Fruit fly (Drosophila melanogaster) whole organism, embryonic: ENCODE data around the gene Cpr65Aw.

Experiments
- ATbp ChIP-seq: fragments of 200-800 bp; sonication (Bioruptor generic); optimal IDR thresholded peaks from 2 replicates; lab custom pipeline; 2017; ENCODE audit warnings: missing biosample characterization, mild to moderate bottlenecking, missing genetic modification characterization, missing genetic modification reagents
- Awh ChIP-seq: fragments of 200-800 bp; sonication (Bioruptor generic); IDR thresholded peaks from 2 replicates; pipeline ENCODE4, ENCODE4 v1.3.6; 2022; ENCODE audit warnings: missing biosample characterization, missing genetic modification characterization
- BEAF-32 ChIP-seq: fragments of 200-800 bp; sonication (Bioruptor generic); optimal IDR thresholded peaks from 3 replicates; lab custom pipeline; 2017; ENCODE audit warnings: missing biosample characterization, missing genetic modification characterization, mild to moderate bottlenecking, moderate library complexity, missing genetic modification reagents
- CG10147 ChIP-seq: fragments of 200-800 bp; sonication (Bioruptor generic); optimal IDR thresholded peaks from 2 replicates; lab custom pipeline; 2019; ENCODE audit warnings: missing biosample characterization, mild to moderate bottlenecking, missing genetic modification characterization, moderate library complexity
- CG10209 ChIP-seq: fragments of 200-800 bp; sonication (Bioruptor generic); optimal IDR thresholded peaks from 3 replicates; lab custom pipeline; 2017; ENCODE audit warnings: missing biosample characterization, mild to moderate bottlenecking, missing genetic modification characterization, missing genetic modification reagents
- CG11085 ChIP-seq: fragments of 200-800 bp; sonication (Bioruptor generic); IDR thresholded peaks from 2 replicates; pipeline ENCODE4 v1.3.6; 2022; ENCODE audit warnings: missing biosample characterization, missing genetic modification characterization
- CG11093 ChIP-seq: fragments of 200-800 bp; sonication (Bioruptor generic); IDR thresholded peaks from 3 replicates; pipeline ENCODE4 v1.3.6; 2022; ENCODE audit warnings: missing biosample characterization, missing genetic modification characterization
- CG12391 ChIP-seq: fragments of 200-800 bp; sonication (Bioruptor generic); optimal IDR thresholded peaks from 3 replicates; lab custom pipeline; 2018; ENCODE audit warnings: missing biosample characterization, mild to moderate bottlenecking, missing genetic modification characterization, moderate library complexity
- CG14860 ChIP-seq: fragments of 200-800 bp; sonication (Bioruptor generic); IDR thresholded peaks from 3 replicates; pipeline ENCODE4 v1.3.6; 2022; ENCODE audit warnings: missing biosample characterization, missing genetic modification characterization; ENCODE audit not compliant: partially characterized antibody
- CG17385 ChIP-seq: fragments of 200-800 bp; sonication (Bioruptor generic); optimal IDR thresholded peaks from 3 replicates; lab custom pipeline; 2018; ENCODE audit warnings: missing biosample characterization, mild to moderate bottlenecking, missing genetic modification characterization
- CG17612 ChIP-seq: fragments of 200-800 bp; sonication (Bioruptor generic); IDR thresholded peaks from 2 replicates; pipeline ENCODE4 v1.3.6; 2022; ENCODE audit warnings: missing biosample characterization, missing genetic modification characterization
- CG17912 ChIP-seq: fragments of 200-800 bp; sonication (Bioruptor generic); optimal IDR thresholded peaks from 2 replicates; lab custom pipeline; 2018; ENCODE audit warnings: missing biosample characterization, mild to moderate bottlenecking, missing genetic modification characterization
- CG2678 ChIP-seq: fragments of 200-800 bp; sonication (Bioruptor generic); optimal IDR thresholded peaks from 3 replicates; lab custom pipeline; 2019; ENCODE audit warnings: missing biosample characterization, mild to moderate bottlenecking, missing genetic modification characterization, moderate library complexity
- CG31365 ChIP-seq: fragments of 200-800 bp; sonication (Bioruptor generic); optimal IDR thresholded peaks from 2 replicates; lab custom pipeline; 2018; ENCODE audit warnings: missing biosample characterization, mild to moderate bottlenecking, missing genetic modification characterization
- CG3281 ChIP-seq: fragments of 200-800 bp; sonication (Bioruptor generic); optimal IDR thresholded peaks from 3 replicates; lab custom pipeline; 2017; ENCODE audit warnings: missing biosample characterization, mild to moderate bottlenecking, missing genetic modification characterization
- CG34376 ChIP-seq: fragments of 200-800 bp; sonication (Bioruptor generic); optimal IDR thresholded peaks from 2 replicates; lab custom pipeline; 2018; ENCODE audit warnings: missing biosample characterization, mild to moderate bottlenecking, missing genetic modification characterization
- CG4328 ChIP-seq: fragments of 200-800 bp; sonication (Bioruptor generic); optimal IDR thresholded peaks from 3 replicates; lab custom pipeline; 2017; ENCODE audit warnings: missing biosample characterization, missing genetic modification reagents, missing genetic modification characterization
- CG4854 ChIP-seq: fragments of 200-800 bp; sonication (Bioruptor generic); optimal IDR thresholded peaks from 2 replicates; lab custom pipeline; 2016; ENCODE audit warnings: missing biosample characterization, missing genetic modification characterization, inconsistent platforms
- CG7928 ChIP-seq: fragments of 200-800 bp; sonication (Bioruptor generic); optimal IDR thresholded peaks from 2 replicates; lab custom pipeline; 2017; ENCODE audit warnings: missing biosample characterization, mild to moderate bottlenecking, missing genetic modification characterization
- CG8281 ChIP-seq: fragments of 200-800 bp; sonication (Bioruptor generic); optimal IDR thresholded peaks from 2 replicates; lab custom pipeline; 2018; ENCODE audit warnings: missing biosample characterization, mild to moderate bottlenecking, missing genetic modification characterization, moderate library complexity
- CG8290 ChIP-seq, 3 experiments: fragments of 200-800 bp; sonication (Bioruptor generic); optimal IDR thresholded peaks; 2 replicates each; lab custom pipeline; 2016 to 2019; ENCODE audit warnings: missing biosample characterization in 3 of 3, missing genetic modification characterization in 3 of 3, mild to moderate bottlenecking in 2 of 3, moderate library complexity in 1 of 3
- CG9727 ChIP-seq: fragments of 200-800 bp; sonication (Bioruptor generic); optimal IDR thresholded peaks from 3 replicates; lab custom pipeline; 2017; ENCODE audit warnings: missing biosample characterization, mild to moderate bottlenecking, missing genetic modification characterization
- D19A ChIP-seq: fragments of 200-800 bp; optimal IDR thresholded peaks from 3 replicates; lab custom pipeline; 2019; ENCODE audit warnings: missing biosample characterization, mild to moderate bottlenecking, missing genetic modification characterization, moderate library complexity
- Dfd ChIP-seq, 2 experiments: fragments of >200 bp; optimal IDR thresholded peaks; 2 replicates each; lab custom pipeline; 2017; ENCODE audit warnings: missing biosample characterization in 2 of 2, missing genetic modification characterization in 2 of 2
- Doc2 ChIP-seq: fragments of 200-800 bp; sonication (Bioruptor generic); IDR thresholded peaks from 2 replicates; pipeline ENCODE4 v1.3.6; 2022; ENCODE audit warnings: missing biosample characterization, missing genetic modification characterization
- HLH54F ChIP-seq: fragments of 200-800 bp; sonication (Bioruptor generic); optimal IDR thresholded peaks from 3 replicates; lab custom pipeline; 2016; ENCODE audit warnings: missing biosample characterization, missing genetic modification characterization
- Hr78 ChIP-seq, 2 experiments: fragments of 200-800 bp in 1 of 2; fragments of >200 bp in 1 of 2; sonication (Bioruptor generic) in 1 of 2; optimal IDR thresholded peaks; 2 replicates each; lab custom pipeline; 2017 to 2019; ENCODE audit warnings: missing biosample characterization in 2 of 2, missing genetic modification characterization in 2 of 2, mild to moderate bottlenecking in 1 of 2, moderate library complexity in 1 of 2
- Nf-YB ChIP-seq: fragments of 200-800 bp; sonication (Bioruptor generic); optimal IDR thresholded peaks from 3 replicates; lab custom pipeline; 2019; ENCODE audit warnings: missing biosample characterization, mild to moderate bottlenecking, missing genetic modification characterization, moderate library complexity
- Sox102F ChIP-seq: fragments of 200-800 bp; sonication (Bioruptor generic); optimal IDR thresholded peaks from 2 replicates; lab custom pipeline; 2018; ENCODE audit warnings: missing biosample characterization, mild to moderate bottlenecking, missing genetic modification characterization, moderate library complexity
- abd-A ChIP-seq: fragments of 200-800 bp; sonication (Bioruptor generic); optimal IDR thresholded peaks from 3 replicates; lab custom pipeline; 2019; ENCODE audit warnings: missing biosample characterization, mild to moderate bottlenecking, missing genetic modification characterization, moderate library complexity
- aop ChIP-seq: fragments of 200-800 bp; sonication (Bioruptor generic); IDR thresholded peaks from 2 replicates; pipeline ENCODE4 v1.3.6; 2022; ENCODE audit warnings: missing biosample characterization, missing genetic modification characterization
- bab2 ChIP-seq: fragments of 200-800 bp; sonication (Bioruptor generic); optimal IDR thresholded peaks from 2 replicates; lab custom pipeline; 2016; ENCODE audit warnings: missing biosample characterization, missing genetic modification characterization
- btn ChIP-seq: fragments of 200-800 bp; sonication (Bioruptor generic); optimal IDR thresholded peaks from 2 replicates; lab custom pipeline; 2016; ENCODE audit warnings: missing biosample characterization, missing genetic modification characterization
- dimm ChIP-seq: fragments of 200-800 bp; sonication (Bioruptor generic); IDR thresholded peaks from 2 replicates; pipeline ENCODE4 v1.3.6; 2022; ENCODE audit warnings: missing biosample characterization, missing genetic modification characterization
- ewg ChIP-seq: fragments of 200-800 bp; sonication (Bioruptor generic); optimal IDR thresholded peaks from 3 replicates; lab custom pipeline; 2017; ENCODE audit warnings: mild to moderate bottlenecking, missing biosample characterization, missing genetic modification reagents, missing genetic modification characterization
- gsb-n ChIP-seq: fragments of 200-800 bp; sonication (Bioruptor generic); optimal IDR thresholded peaks from 3 replicates; lab custom pipeline; 2018; ENCODE audit warnings: missing biosample characterization, mild to moderate bottlenecking, missing genetic modification characterization
- luna ChIP-seq: fragments of 200-800 bp; sonication (Bioruptor generic); optimal IDR thresholded peaks from 2 replicates; lab custom pipeline; 2016; ENCODE audit warnings: missing biosample characterization, missing genetic modification characterization
- pnt ChIP-seq: fragments of 200-800 bp; sonication (Bioruptor generic); optimal IDR thresholded peaks from 3 replicates; lab custom pipeline; 2016; ENCODE audit warnings: missing biosample characterization, missing genetic modification characterization
- pros ChIP-seq: fragments of 200-800 bp; sonication (Bioruptor generic); optimal IDR thresholded peaks from 3 replicates; lab custom pipeline; 2019; ENCODE audit warnings: missing biosample characterization, mild to moderate bottlenecking, missing genetic modification characterization, moderate library complexity
- repo ChIP-seq: fragments of 200-800 bp; sonication (Bioruptor generic); optimal IDR thresholded peaks from 2 replicates; lab custom pipeline; 2016; ENCODE audit warnings: missing biosample characterization, missing genetic modification characterization
- sens-2 ChIP-seq: fragments of 200-800 bp; sonication (Bioruptor generic); IDR thresholded peaks from 2 replicates; pipeline ENCODE4 v1.3.6; 2022; ENCODE audit warnings: missing biosample characterization, missing genetic modification characterization
- sob ChIP-seq: fragments of 200-800 bp; sonication (Bioruptor generic); IDR thresholded peaks from 2 replicates; pipeline ENCODE4 v1.3.6; 2022; ENCODE audit warnings: missing biosample characterization, missing genetic modification characterization
- toy ChIP-seq: fragments of 200-800 bp; sonication (Bioruptor generic); IDR thresholded peaks from 2 replicates; pipeline ENCODE4 v1.3.6; 2022; ENCODE audit warnings: missing biosample characterization, missing genetic modification characterization
- ttk ChIP-seq: fragments of 200-800 bp; sonication (Bioruptor generic); IDR thresholded peaks from 2 replicates; pipeline ENCODE4 v2.1.2; 2022; ENCODE audit warnings: missing biosample characterization, missing genetic modification characterization
- twi ChIP-seq: fragments of 200-800 bp; optimal IDR thresholded peaks from 2 replicates; lab custom pipeline; 2019; ENCODE audit warnings: missing biosample characterization, mild to moderate bottlenecking, missing genetic modification characterization, moderate library complexity
- unc-4 ChIP-seq: fragments of 200-800 bp; sonication (Bioruptor generic); IDR thresholded peaks from 2 replicates; pipeline ENCODE4 v1.3.6; 2022; ENCODE audit warnings: missing biosample characterization, missing genetic modification characterization; ENCODE audit not compliant: partially characterized antibody
- zf30C ChIP-seq: fragments of 200-800 bp; sonication (Bioruptor generic); optimal IDR thresholded peaks from 3 replicates; lab custom pipeline; 2018; ENCODE audit warnings: missing biosample characterization, mild to moderate bottlenecking, missing genetic modification characterization

Gene Cpr65Aw

DNA sequence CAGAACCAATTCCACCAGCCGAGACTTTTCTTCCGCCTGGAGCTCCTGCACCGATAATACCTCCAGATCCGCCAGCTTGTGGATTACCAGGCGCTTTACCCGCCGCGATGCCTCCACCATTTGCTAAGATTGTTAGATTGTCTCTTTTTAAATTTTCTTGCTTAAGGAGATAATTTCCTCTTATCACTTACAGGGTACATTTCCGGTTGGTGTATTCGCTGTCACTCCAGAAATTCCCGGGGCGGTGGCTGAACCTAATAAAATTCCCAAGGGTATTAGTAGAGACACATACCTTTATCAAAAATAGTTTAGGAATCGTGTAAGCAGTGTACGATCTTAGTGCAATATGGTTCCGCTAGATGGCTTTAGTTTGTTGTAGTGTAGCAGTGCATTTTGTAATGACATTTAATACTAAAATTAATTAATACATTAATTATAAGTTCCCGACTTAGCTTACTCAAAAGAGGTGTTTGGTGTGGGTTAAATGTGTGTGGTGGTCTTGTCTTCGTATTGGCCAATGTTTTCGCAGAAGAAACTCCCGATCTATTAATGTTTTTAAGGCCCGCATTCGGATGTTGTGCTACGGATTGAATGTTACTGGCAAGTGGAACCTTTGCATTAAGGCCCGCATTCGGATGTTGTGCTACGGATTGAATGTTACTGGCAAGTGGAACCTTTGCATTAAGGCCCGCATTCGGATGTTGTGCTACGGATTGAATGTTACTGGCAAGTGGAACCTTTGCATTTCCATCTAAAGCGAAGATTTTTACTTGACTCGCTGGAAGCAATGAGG is 17.4 kb downstream of the Cpr65Aw start (continued):
- peak; percentile 81 for TF ChIP-seq ATbp (GFP tag; lab: Kevin White, UChicago)
- peak; percentile 83 for TF ChIP-seq CG11085 (GFP tag; lab: Robert Waterston, UW)
- peak; percentile 71 for TF ChIP-seq CG9727 (GFP tag; lab: Kevin White, UChicago)
- peak; percentile 72 for TF ChIP-seq CG17385 (GFP tag; lab: Kevin White, UChicago)
- peak; percentile 71; the same call in 1 of the 2 replicates for TF ChIP-seq ttk (GFP tag; lab: Robert Waterston, UW)
- TF ChIP-seq ewg (GFP tag; lab: Kevin White, UChicago), result peak; percentile 49
- peak; percentile 81 for TF ChIP-seq luna (GFP tag; lab: Kevin White, UChicago)
- peak; percentile 24 for TF ChIP-seq D19A (tag; lab: Kevin White, UChicago)
- no peak for TF ChIP-seq CG17612 (GFP tag; lab: Robert Waterston, UW)
- no peak for TF ChIP-seq Doc2 (GFP tag; lab: Robert Waterston, UW)
- no peak for TF ChIP-seq abd-A
- TF ChIP-seq CG4328 (GFP tag; lab: Kevin White, UChicago), result peak; percentile 81
- peak; percentile 87 for TF ChIP-seq CG34376 (GFP tag; lab: Kevin White, UChicago)
- TF ChIP-seq CG4854 (GFP tag; lab: Kevin White, UChicago), result peak; percentile 77
- no peak; the same call in 2 of the 3 replicates for TF ChIP-seq CG11093 (GFP tag; lab: Robert Waterston, UW)
- no peak for TF ChIP-seq Hr78 (GFP tag; optimal IDR thresholded peaks at IDR 0.05; lab: Kevin White, UChicago)
- TF ChIP-seq aop, result no peak
- peak; percentile 56 for TF ChIP-seq CG12391 (tag; lab: Kevin White, UChicago)
- no peak for TF ChIP-seq twi (tag; lab: Kevin White, UChicago)
- peak; percentile 69; the same call in 1 of the 2 replicates for TF ChIP-seq toy (GFP tag; lab: Robert Waterston, UW)
- no peak for TF ChIP-seq pros (GFP tag; lab: Kevin White, UChicago)
- TF ChIP-seq BEAF-32 (GFP tag; lab: Kevin White, UChicago), result peak; percentile 28
- no peak for TF ChIP-seq CG2678 (tag; lab: Kevin White, UChicago)
- peak; percentile 26 for TF ChIP-seq Sox102F (GFP tag; lab: Kevin White, UChicago)
- TF ChIP-seq CG8281 (tag; lab: Kevin White, UChicago), result peak; percentile 40
- TF ChIP-seq btn (GFP tag; lab: Kevin White, UChicago), result peak; percentile 52
- peak; percentile 96 for TF ChIP-seq CG31365 (tag; lab: Kevin White, UChicago)
- TF ChIP-seq Dfd (GFP tag; optimal IDR thresholded peaks at IDR 0.05; lab: Kevin White, UChicago), result peak in 1 of 2 experiments; percentile 83
- TF ChIP-seq CG3281, result peak; percentile 84
- TF ChIP-seq pnt (GFP tag; lab: Kevin White, UChicago), result no peak
- no peak for TF ChIP-seq HLH54F (GFP tag; lab: Kevin White, UChicago)
- peak; percentile 63 for TF ChIP-seq gsb-n
- TF ChIP-seq sob (GFP tag; lab: Robert Waterston, UW), result peak; percentile 87
- TF ChIP-seq bab2 (GFP tag; lab: Kevin White, UChicago), result peak; percentile 42
- no peak for TF ChIP-seq unc-4 (GFP tag; lab: Robert Waterston, UW)
- TF ChIP-seq Awh (GFP tag; lab: Robert Waterston, UW), result peak; percentile 90
- TF ChIP-seq sens-2, result peak; percentile 84
- TF ChIP-seq CG14860 (GFP tag; lab: Robert Waterston, UW), result no peak
- TF ChIP-seq CG8290 (GFP tag; optimal IDR thresholded peaks at IDR 0.05; lab: Kevin White, UChicago), result peak; percentile 66
- TF ChIP-seq CG8290 (tag; optimal IDR thresholded peaks at IDR 0.05; lab: Kevin White, UChicago), result peak; percentile 24 to 83
- TF ChIP-seq dimm (GFP tag; lab: Robert Waterston, UW), result 0 out of 2 replicates have a peak, but pooled peaks have one; percentile 34
- TF ChIP-seq CG10147 (GFP tag; lab: Kevin White, UChicago), result peak; percentile 54
- peak; percentile 90 for TF ChIP-seq CG17912 (GFP tag; lab: Kevin White, UChicago)
- peak; percentile 73 for TF ChIP-seq CG10209 (GFP tag; lab: Kevin White, UChicago)
- peak; percentile 45 for TF ChIP-seq Nf-YB (GFP tag; lab: Kevin White, UChicago)
- peak; percentile 64 for TF ChIP-seq repo (GFP tag; lab: Kevin White, UChicago)
- TF ChIP-seq zf30C (GFP tag; lab: Kevin White, UChicago), result no peak
- TF ChIP-seq CG7928 (GFP tag; lab: Kevin White, UChicago), result peak; percentile 18
